Worm (Caenorhabditis elegans) whole organism, early embryonic: Measurements from ENCODE around the gene ugt-52.

Source experiments
- B0310.2 ChIP-seq: sonication (generic microtip); optimal IDR thresholded peaks from 2 replicates; lab custom pipeline; 2016; ENCODE audit warnings: mild to moderate bottlenecking, missing genetic modification characterization, missing compliant biosample characterization
- F13C5.2 ChIP-seq: sonication (generic microtip); optimal IDR thresholded peaks from 2 replicates; lab custom pipeline; 2017; ENCODE audit warnings: mild to moderate bottlenecking, missing genetic modification characterization, inconsistent platforms, missing compliant biosample characterization
- aly-1 ChIP-seq: sonication (generic microtip); optimal IDR thresholded peaks from 2 replicates; lab custom pipeline; 2016; ENCODE audit warnings: missing genetic modification characterization, missing compliant biosample characterization
- ama-1 ChIP-seq: fragments of 150-350 bp; optimal IDR thresholded peaks from 2 replicates; lab custom pipeline; 2014
- ceh-13 ChIP-seq: fragments of 200-800 bp; sonication (Bioruptor generic); optimal IDR thresholded peaks from 2 replicates; lab custom pipeline; 2018; ENCODE audit warnings: mild to moderate bottlenecking, missing genetic modification characterization, missing compliant biosample characterization
- ceh-36 ChIP-seq: sonication (generic microtip); optimal IDR thresholded peaks from 2 replicates; lab custom pipeline; 2016; ENCODE audit warnings: missing genetic modification characterization, inconsistent platforms, missing compliant biosample characterization
- ets-7 ChIP-seq: sonication (generic microtip); optimal IDR thresholded peaks from 2 replicates; lab custom pipeline; 2016; ENCODE audit warnings: missing genotype, missing genetic modification characterization, missing compliant biosample characterization
- flt-1 ChIP-seq: fragments of 200-800 bp; sonication (Bioruptor generic); IDR thresholded peaks from 2 replicates; pipeline ENCODE4 v1.3.6; 2022; ENCODE audit warnings: missing genetic modification characterization, missing compliant biosample characterization
- hmbx-1 ChIP-seq: sonication (generic microtip); optimal IDR thresholded peaks from 2 replicates; lab custom pipeline; 2016; ENCODE audit warnings: mild to moderate bottlenecking, missing genetic modification characterization, missing compliant biosample characterization
- hmg-4 ChIP-seq: fragments of 200-800 bp; sonication (Bioruptor generic); optimal IDR thresholded peaks from 2 replicates; lab custom pipeline; 2018; ENCODE audit warnings: mild to moderate bottlenecking, missing genetic modification characterization, missing compliant biosample characterization
- hnd-1 ChIP-seq: sonication (generic microtip); optimal IDR thresholded peaks from 2 replicates; lab custom pipeline; 2016; ENCODE audit warnings: missing genetic modification characterization, missing compliant biosample characterization
- pes-1 ChIP-seq: fragments of 200-800 bp; sonication (Bioruptor generic); IDR thresholded peaks from 2 replicates; pipeline ENCODE4 v1.3.6; 2022; ENCODE audit warnings: missing genetic modification reagents, missing genetic modification characterization, missing compliant biosample characterization
- scrt-1 ChIP-seq: fragments of 200-800 bp; sonication (Bioruptor generic); IDR thresholded peaks from 2 replicates; pipeline ENCODE4 v1.3.6; 2022; ENCODE audit warnings: missing genetic modification characterization, missing compliant biosample characterization
- sea-1 ChIP-seq: fragments of 200-800 bp; sonication (Bioruptor generic); conservative IDR thresholded peaks from 2 replicates; pipeline ENCODE4 v1.3.6; 2022; ENCODE audit warnings: missing genetic modification characterization, missing compliant biosample characterization
- tbx-11 ChIP-seq: fragments of 200-800 bp; sonication (Bioruptor generic); IDR thresholded peaks from 2 replicates; pipeline ENCODE4 v1.3.6; 2022; ENCODE audit warnings: missing genetic modification characterization, missing compliant biosample characterization
- tbx-37 ChIP-seq: fragments of 200-800 bp; sonication (Bioruptor generic); conservative IDR thresholded peaks from 2 replicates; pipeline ENCODE4 v1.3.6; 2022; ENCODE audit warnings: missing genetic modification reagents, missing genetic modification characterization, missing compliant biosample characterization
- tra-4 ChIP-seq: sonication (generic microtip); optimal IDR thresholded peaks from 2 replicates; lab custom pipeline; 2017; ENCODE audit warnings: missing genetic modification characterization, missing compliant biosample characterization

ugt-52 gene

ce11 chrIV:826145-826544 lies 47.6 kb downstream of the ugt-52 start:
- no peak for TF ChIP-seq flt-1
- no peak for TF ChIP-seq hmg-4 (GFP tag; lab: Kevin White, UChicago)
- no peak for TF ChIP-seq sea-1 (GFP tag; lab: Robert Waterston, UW)
- TF ChIP-seq ama-1 (lab: Kevin White, UChicago): no peak
- TF ChIP-seq hnd-1 (tag; lab: Kevin White, UChicago): no peak
- no peak for TF ChIP-seq aly-1 (tag; lab: Kevin White, UChicago)
- no peak for TF ChIP-seq ceh-36 (tag; lab: Kevin White, UChicago)
- no peak for TF ChIP-seq scrt-1 (GFP tag; lab: Robert Waterston, UW)
- no peak for TF ChIP-seq B0310.2
- TF ChIP-seq tra-4 (tag; lab: Kevin White, UChicago): no peak
- no peak for TF ChIP-seq hmbx-1 (tag; lab: Kevin White, UChicago)
- no peak for TF ChIP-seq F13C5.2 (tag; lab: Kevin White, UChicago)
- no peak for TF ChIP-seq tbx-37 (GFP tag; lab: Robert Waterston, UW)
- TF ChIP-seq ceh-13 (GFP tag; lab: Kevin White, UChicago): no peak
- TF ChIP-seq ets-7 (tag; lab: Kevin White, UChicago): no peak
- no peak for TF ChIP-seq pes-1 (GFP tag; lab: Robert Waterston, UW)

ce11 chrIV:828427-828826 lies 49.8 kb downstream of the ugt-52 start:
- no peak for TF ChIP-seq tbx-11 (GFP tag; lab: Robert Waterston, UW)
- peak; percentile 41; the same call in 1 of the 2 replicates for TF ChIP-seq flt-1
- TF ChIP-seq F13C5.2 (tag; lab: Kevin White, UChicago): peak; percentile 22

- no peak for TF ChIP-seq tra-4 (tag; lab: Kevin White, UChicago)
- no peak for TF ChIP-seq aly-1 (tag; lab: Kevin White, UChicago)
- no peak for TF ChIP-seq hnd-1 (tag; lab: Kevin White, UChicago)
- TF ChIP-seq ets-7 (tag; lab: Kevin White, UChicago): no peak
- TF ChIP-seq F13C5.2 (tag; lab: Kevin White, UChicago): no peak
Measured at ce11 chrIV:829107-829506, 50.5 kb downstream of the ugt-52 start.

- TF ChIP-seq ama-1 (lab: Kevin White, UChicago): no peak
- TF ChIP-seq hmg-4 (GFP tag; lab: Kevin White, UChicago): no peak
- TF ChIP-seq hmbx-1 (tag; lab: Kevin White, UChicago): no peak
- no peak for TF ChIP-seq ets-7 (tag; lab: Kevin White, UChicago)
- no peak for TF ChIP-seq B0310.2
- TF ChIP-seq ceh-36 (tag; lab: Kevin White, UChicago): no peak
- TF ChIP-seq F13C5.2 (tag; lab: Kevin White, UChicago): no peak
- no peak for TF ChIP-seq sea-1 (GFP tag; lab: Robert Waterston, UW)
- TF ChIP-seq scrt-1 (GFP tag; lab: Robert Waterston, UW): no peak
- no peak for TF ChIP-seq ceh-13 (GFP tag; lab: Kevin White, UChicago)
- no peak for TF ChIP-seq flt-1
- no peak for TF ChIP-seq pes-1 (GFP tag; lab: Robert Waterston, UW)
- no peak for TF ChIP-seq tbx-11 (GFP tag; lab: Robert Waterston, UW)
- TF ChIP-seq aly-1 (tag; lab: Kevin White, UChicago): no peak
- TF ChIP-seq hnd-1 (tag; lab: Kevin White, UChicago): no peak
- no peak for TF ChIP-seq tra-4 (tag; lab: Kevin White, UChicago)
Measured at ce11 chrIV:829691-830090, 51.1 kb downstream of the ugt-52 start.

- no peak for TF ChIP-seq F13C5.2 (tag; lab: Kevin White, UChicago)
- TF ChIP-seq tbx-37 (GFP tag; lab: Robert Waterston, UW): no peak
- no peak for TF ChIP-seq hnd-1 (tag; lab: Kevin White, UChicago)
Measured at ce11 chrIV:830262-830960, 51.8 kb downstream of the ugt-52 start.

- no peak for TF ChIP-seq sea-1 (GFP tag; lab: Robert Waterston, UW)
- no peak for TF ChIP-seq aly-1 (tag; lab: Kevin White, UChicago)
- no peak for TF ChIP-seq F13C5.2 (tag; lab: Kevin White, UChicago)
- no peak for TF ChIP-seq tbx-37 (GFP tag; lab: Robert Waterston, UW)
- no peak for TF ChIP-seq pes-1 (GFP tag; lab: Robert Waterston, UW)
- TF ChIP-seq ama-1 (lab: Kevin White, UChicago): no peak
- TF ChIP-seq hmg-4 (GFP tag; lab: Kevin White, UChicago): no peak
- no peak for TF ChIP-seq tbx-11 (GFP tag; lab: Robert Waterston, UW)
- no peak for TF ChIP-seq flt-1
- no peak for TF ChIP-seq ets-7 (tag; lab: Kevin White, UChicago)
- no peak for TF ChIP-seq scrt-1 (GFP tag; lab: Robert Waterston, UW)
- no peak for TF ChIP-seq tra-4 (tag; lab: Kevin White, UChicago)
- no peak for TF ChIP-seq hnd-1 (tag; lab: Kevin White, UChicago)
- TF ChIP-seq ceh-36 (tag; lab: Kevin White, UChicago): no peak
Measured at ce11 chrIV:831796-832486, 53.4 kb downstream of the ugt-52 start, which contains the start of the genes madf-1 and Y55F3BR.10. Gene madf-1 (minus strand): TSS chrIV:831896. Gene Y55F3BR.10 (plus strand): TSS chrIV:832436.

ce11 chrIV:833517-833916 lies 54.9 kb downstream of the ugt-52 start:
- TF ChIP-seq F13C5.2 (tag; lab: Kevin White, UChicago): no peak
- no peak for TF ChIP-seq aly-1 (tag; lab: Kevin White, UChicago)
- no peak for TF ChIP-seq ceh-13 (GFP tag; lab: Kevin White, UChicago)
- no peak for TF ChIP-seq ceh-36 (tag; lab: Kevin White, UChicago)
- no peak for TF ChIP-seq tbx-37 (GFP tag; lab: Robert Waterston, UW)
- no peak for TF ChIP-seq hnd-1 (tag; lab: Kevin White, UChicago)
